Worm (Caenorhabditis elegans): ENCODE data around the gene ccep-135.

ce11 chrIII:3119972-3120371, 28.3 kb downstream of the ccep-135 start:
- TF ChIP-seq F52B5.7 (tag; optimal IDR thresholded peaks at IDR 0.05) (no peak), efl-1 (GFP tag; optimal IDR thresholded peaks at IDR 0.05) (no peak), ama-1 (optimal IDR thresholded peaks at IDR 0.05) (no peak), ama-1 (GFP tag; optimal IDR thresholded peaks at IDR 0.05) (no peak), hmg-1.2 (GFP tag; IDR thresholded peaks at IDR 0.05) (no peak), nhr-90 (tag; optimal IDR thresholded peaks at IDR 0.05) (no peak), bed-1 (GFP tag; IDR thresholded peaks at IDR 0.05) (no peak), dpl-1 (GFP tag; optimal IDR thresholded peaks at IDR 0.05) (no peak), nhr-179 (tag; optimal IDR thresholded peaks at IDR 0.05) (no peak), snpc-4 (GFP tag; optimal IDR thresholded peaks at IDR 0.05) (no peak), snpc-4 (tag; optimal IDR thresholded peaks at IDR 0.05) (no peak), K11D2.4 (GFP tag; IDR thresholded peaks at IDR 0.05) (no peak)
